Fruit fly (Drosophila melanogaster) whole organism, embryonic: ENCODE results near the gene wda.

ENCODE experiments used
- Adf1 ChIP-seq: fragments of 200-800 bp; sonication (Bioruptor generic); IDR thresholded peaks from 2 replicates; pipeline ENCODE4 v1.3.6; 2022; ENCODE audit warnings: missing biosample characterization, missing genetic modification characterization
- Antp ChIP-seq: fragments of 200-800 bp; sonication (Bioruptor generic); optimal IDR thresholded peaks from 3 replicates; lab custom pipeline; 2016; ENCODE audit warnings: missing biosample characterization, missing genetic modification characterization
- BtbVII ChIP-seq: fragments of 200-800 bp; sonication (Bioruptor generic); optimal IDR thresholded peaks from 3 replicates; lab custom pipeline; 2017; ENCODE audit warnings: missing biosample characterization, mild to moderate bottlenecking, missing genetic modification characterization
- CG11695 ChIP-seq: fragments of 200-800 bp; sonication (Bioruptor generic); IDR thresholded peaks from 3 replicates; pipeline ENCODE4 v1.3.6; 2022; ENCODE audit warnings: missing biosample characterization, missing genetic modification characterization
- CG13894 ChIP-seq: fragments of 200-800 bp; sonication (Bioruptor generic); optimal IDR thresholded peaks from 3 replicates; lab custom pipeline; 2018; ENCODE audit warnings: missing biosample characterization, mild to moderate bottlenecking, missing genetic modification characterization, moderate library complexity
- CG1647 ChIP-seq: fragments of 200-800 bp; sonication (Bioruptor generic); optimal IDR thresholded peaks from 3 replicates; lab custom pipeline; 2016; ENCODE audit warnings: missing biosample characterization, missing genetic modification characterization
- CG17186 ChIP-seq: fragments of 200-800 bp; sonication (Bioruptor generic); optimal IDR thresholded peaks from 3 replicates; lab custom pipeline; 2017; ENCODE audit warnings: missing biosample characterization, missing genetic modification reagents, missing genetic modification characterization
- CG2712 ChIP-seq: fragments of 200-800 bp; optimal IDR thresholded peaks from 3 replicates; lab custom pipeline; 2019; ENCODE audit warnings: missing biosample characterization, mild to moderate bottlenecking, missing genetic modification characterization, moderate library complexity
- CG3281 ChIP-seq: fragments of 200-800 bp; sonication (Bioruptor generic); optimal IDR thresholded peaks from 3 replicates; lab custom pipeline; 2017; ENCODE audit warnings: missing biosample characterization, mild to moderate bottlenecking, missing genetic modification characterization
- CG34376 ChIP-seq: fragments of 200-800 bp; sonication (Bioruptor generic); optimal IDR thresholded peaks from 2 replicates; lab custom pipeline; 2018; ENCODE audit warnings: missing biosample characterization, mild to moderate bottlenecking, missing genetic modification characterization
- CG3847 ChIP-seq: fragments of 200-800 bp; sonication (Bioruptor generic); IDR thresholded peaks from 2 replicates; pipeline ENCODE4 v1.3.6; 2022; ENCODE audit warnings: missing biosample characterization, missing genetic modification characterization
- CG6813 ChIP-seq: fragments of 200-800 bp; sonication (Bioruptor generic); optimal IDR thresholded peaks from 2 replicates; lab custom pipeline; 2017; ENCODE audit warnings: missing biosample characterization, missing genetic modification characterization, mild to moderate bottlenecking, moderate library complexity, missing genetic modification reagents
- CG8290 ChIP-seq, 3 experiments: fragments of 200-800 bp; sonication (Bioruptor generic); optimal IDR thresholded peaks; 2 replicates each; lab custom pipeline; 2016 to 2019; ENCODE audit warnings: missing biosample characterization in 3 of 3, missing genetic modification characterization in 3 of 3, mild to moderate bottlenecking in 2 of 3, moderate library complexity in 1 of 3
- CG9817 ChIP-seq: fragments of 200-800 bp; sonication (Bioruptor generic); optimal IDR thresholded peaks from 2 replicates; lab custom pipeline; 2018; ENCODE audit warnings: missing biosample characterization, mild to moderate bottlenecking, missing genetic modification characterization, moderate library complexity
- Dad ChIP-seq: fragments of 200-800 bp; sonication (Bioruptor generic); optimal IDR thresholded peaks from 3 replicates; lab custom pipeline; 2016; ENCODE audit warnings: missing biosample characterization, missing genetic modification characterization
- Drgx ChIP-seq: fragments of 200-800 bp; sonication (Bioruptor generic); IDR thresholded peaks from 2 replicates; pipeline ENCODE4 v1.3.6; 2022; ENCODE audit warnings: missing biosample characterization, missing genetic modification characterization
- Ets65A ChIP-seq: fragments of 200-800 bp; sonication (Bioruptor generic); peaks from one replicate; lab custom pipeline; 2016; ENCODE audit warnings: missing biosample characterization, missing genetic modification characterization
- Fer1 ChIP-seq: fragments of 200-800 bp; sonication (Bioruptor generic); optimal IDR thresholded peaks from 2 replicates; lab custom pipeline; 2017; ENCODE audit warnings: missing biosample characterization, mild to moderate bottlenecking, missing genetic modification characterization
- GATAe ChIP-seq: fragments of 200-800 bp; sonication (Bioruptor generic); conservative IDR thresholded peaks from 2 replicates; pipeline ENCODE4 v1.3.6; 2022; ENCODE audit warnings: missing biosample characterization, missing genetic modification characterization
- Nf-YC ChIP-seq: fragments of 200-800 bp; optimal IDR thresholded peaks from 3 replicates; lab custom pipeline; 2019; ENCODE audit warnings: missing biosample characterization, mild to moderate bottlenecking, missing genetic modification characterization, moderate library complexity
- Optix ChIP-seq: fragments of 200-800 bp; sonication (Bioruptor generic); IDR thresholded peaks from 3 replicates; pipeline ENCODE4 v1.3.6; 2022; ENCODE audit warnings: missing biosample characterization, missing genetic modification characterization
- Ptx1 ChIP-seq: fragments of 200-800 bp; sonication (Bioruptor generic); IDR thresholded peaks from 2 replicates; pipeline ENCODE4 v1.3.6; 2022; ENCODE audit warnings: missing biosample characterization, missing genetic modification characterization
- Six4 ChIP-seq: fragments of 200-800 bp; sonication (Bioruptor generic); optimal IDR thresholded peaks from 2 replicates; lab custom pipeline; 2016; ENCODE audit warnings: missing biosample characterization, missing genetic modification characterization
- Vsx1 ChIP-seq: fragments of 200-800 bp; sonication (Bioruptor generic); optimal IDR thresholded peaks from 2 replicates; lab custom pipeline; 2017; ENCODE audit warnings: missing biosample characterization, mild to moderate bottlenecking, missing genetic modification characterization, missing genetic modification reagents
- Xrp1 ChIP-seq: fragments of 200-800 bp; sonication (Bioruptor generic); IDR thresholded peaks from 2 replicates; pipeline ENCODE4 v1.3.6; 2022; ENCODE audit warnings: missing biosample characterization, missing genetic modification characterization
- amos ChIP-seq: fragments of 200-800 bp; sonication (Bioruptor generic); IDR thresholded peaks from 2 replicates; pipeline ENCODE4 v1.3.6; 2022; ENCODE audit warnings: missing biosample characterization, missing genetic modification characterization; ENCODE audit not compliant: partially characterized antibody
- chinmo ChIP-seq: fragments of 200-800 bp; sonication (Bioruptor generic); IDR thresholded peaks from 4 replicates; pipeline ENCODE4 v1.3.6; 2022; ENCODE audit warnings: missing biosample characterization, missing genetic modification characterization; ENCODE audit not compliant: partially characterized antibody
- crol ChIP-seq: fragments of 200-800 bp; sonication (Bioruptor generic); IDR thresholded peaks from 2 replicates; pipeline ENCODE4 v1.3.6; 2022; ENCODE audit warnings: missing biosample characterization, missing genetic modification characterization
- cwo ChIP-seq: fragments of 200-800 bp; sonication (Bioruptor generic); optimal IDR thresholded peaks from 3 replicates; lab custom pipeline; 2017; ENCODE audit warnings: missing biosample characterization, missing genetic modification characterization, mild to moderate bottlenecking, moderate library complexity, missing genetic modification reagents
- dysf ChIP-seq: fragments of 200-800 bp; sonication (Bioruptor generic); IDR thresholded peaks from 3 replicates; pipeline ENCODE4 v1.3.6; 2022; ENCODE audit warnings: missing biosample characterization, missing genetic modification characterization
- exex ChIP-seq: fragments of 200-800 bp; sonication (Bioruptor generic); optimal IDR thresholded peaks from 4 replicates; lab custom pipeline; 2018; ENCODE audit warnings: missing biosample characterization, mild to moderate bottlenecking, missing genetic modification characterization, moderate library complexity
- gem ChIP-seq: fragments of 200-800 bp; sonication (Bioruptor generic); optimal IDR thresholded peaks from 2 replicates; lab custom pipeline; 2019; ENCODE audit warnings: missing biosample characterization, mild to moderate bottlenecking, missing genetic modification characterization, moderate library complexity
- grau ChIP-seq: fragments of 200-800 bp; optimal IDR thresholded peaks from 3 replicates; lab custom pipeline; 2019; ENCODE audit warnings: missing biosample characterization, mild to moderate bottlenecking, missing genetic modification characterization, moderate library complexity
- grn ChIP-seq: fragments of 200-800 bp; sonication (Bioruptor generic); optimal IDR thresholded peaks from 3 replicates; lab custom pipeline; 2017; ENCODE audit warnings: missing biosample characterization, missing genetic modification characterization
- her ChIP-seq: fragments of 200-800 bp; sonication (Bioruptor generic); optimal IDR thresholded peaks from 2 replicates; lab custom pipeline; 2016; ENCODE audit warnings: missing biosample characterization, missing genetic modification characterization
- hkb ChIP-seq, 2 experiments: fragments of 200-800 bp in 1 of 2; fragments of >200 bp in 1 of 2; sonication (Bioruptor generic) in 1 of 2; IDR thresholded peaks in 1 of 2; optimal IDR thresholded peaks in 1 of 2; 2 replicates each; pipeline versions ENCODE4 v1.3.6 to Lab custom; 2017 to 2022; ENCODE audit warnings: missing biosample characterization in 1 of 2, missing genetic modification characterization in 1 of 2
- jigr1 ChIP-seq: fragments of 200-800 bp; sonication (Bioruptor generic); IDR thresholded peaks from 3 replicates; pipeline ENCODE4 v1.3.6; 2022; ENCODE audit warnings: missing biosample characterization, missing genetic modification characterization
- lilli ChIP-seq: fragments of 200-800 bp; sonication (Bioruptor generic); optimal IDR thresholded peaks from 3 replicates; lab custom pipeline; 2016; ENCODE audit warnings: missing biosample characterization, missing genetic modification characterization
- mam ChIP-seq: fragments of 200-800 bp; sonication (Bioruptor generic); optimal IDR thresholded peaks from 3 replicates; lab custom pipeline; 2016; ENCODE audit warnings: missing biosample characterization, missing genetic modification characterization
- nmo ChIP-seq: fragments of 200-800 bp; sonication (Bioruptor generic); optimal IDR thresholded peaks from 2 replicates; lab custom pipeline; 2018; ENCODE audit warnings: missing biosample characterization, mild to moderate bottlenecking, missing genetic modification characterization, moderate library complexity
- pan ChIP-seq, 4 experiments: fragments of >200 bp in 3 of 4; fragments of 200-800 bp in 1 of 4; sonication (Bioruptor generic) in 1 of 4; optimal IDR thresholded peaks in 3 of 4; IDR thresholded peaks in 1 of 4; 2 replicates each; pipeline versions ENCODE4 v1.3.6 to Lab custom; 2017 to 2022; ENCODE audit warnings: missing biosample characterization in 2 of 4, missing genetic modification characterization in 2 of 4, mixed read lengths in 1 of 4
- phol ChIP-seq: fragments of 200-800 bp; sonication (Bioruptor generic); optimal IDR thresholded peaks from 3 replicates; lab custom pipeline; 2018; ENCODE audit warnings: missing biosample characterization, mild to moderate bottlenecking, missing genetic modification characterization, moderate library complexity
- ranshi ChIP-seq: fragments of 200-800 bp; sonication (Bioruptor generic); IDR thresholded peaks from 2 replicates; pipeline ENCODE4 v1.3.6; 2022; ENCODE audit warnings: missing biosample characterization, missing genetic modification characterization
- so ChIP-seq: fragments of 200-800 bp; sonication (Bioruptor generic); IDR thresholded peaks from 3 replicates; pipeline ENCODE4 v1.3.6; 2022; ENCODE audit warnings: missing biosample characterization, missing genetic modification characterization
- sob ChIP-seq: fragments of 200-800 bp; sonication (Bioruptor generic); IDR thresholded peaks from 2 replicates; pipeline ENCODE4 v1.3.6; 2022; ENCODE audit warnings: missing biosample characterization, missing genetic modification characterization
- stc ChIP-seq: fragments of 200-800 bp; sonication (Bioruptor generic); IDR thresholded peaks from 2 replicates; pipeline ENCODE4 v1.3.6; 2022; ENCODE audit warnings: missing biosample characterization, missing genetic modification characterization

wda gene

dm6 chr3R:23210243-23211215, 47.4 kb downstream of the wda start (continued):
- TF ChIP-seq stc (0 out of 2 replicates have a peak, but pooled peaks have one; percentile 17), CG8290 (GFP tag; optimal IDR thresholded peaks at IDR 0.05; lab: Kevin White, UChicago) (no peak), CG8290 (tag; optimal IDR thresholded peaks at IDR 0.05; lab: Kevin White, UChicago) (peak in 1 of 2 experiments; percentile 52), CG3281 (GFP tag; lab: Kevin White, UChicago) (peak; percentile 30), dysf (GFP tag; lab: Robert Waterston, UW) (peak; percentile 58), CG6813 (GFP tag; lab: Kevin White, UChicago) (no peak), hkb (optimal IDR thresholded peaks at IDR 0.05; lab: Kevin White, UChicago) (no peak), hkb (GFP tag; IDR thresholded peaks at IDR 0.05; lab: Robert Waterston, UW) (peak; percentile 41), grau (tag; lab: Kevin White, UChicago) (peak; percentile 43), crol (peak; percentile 84), her (peak; percentile 15), BtbVII (GFP tag; lab: Kevin White, UChicago) (peak; percentile 9), chinmo (GFP tag; lab: Robert Waterston, UW) (0 out of 4 replicates have a peak, but pooled peaks have one; percentile 10), sob (GFP tag; lab: Robert Waterston, UW) (peak; percentile 49), Ptx1 (GFP tag; lab: Robert Waterston, UW) (peak; percentile 37; the same call in 1 of the 2 replicates), Nf-YC (tag; lab: Kevin White, UChicago) (peak; percentile 85), mam (peak; percentile 35), ranshi (no peak), Six4 (GFP tag; lab: Kevin White, UChicago) (peak; percentile 17), grn (peak; percentile 60), gem (tag; lab: Kevin White, UChicago) (peak; percentile 38), nmo (GFP tag; lab: Kevin White, UChicago) (peak; percentile 10), CG34376 (peak; percentile 95), amos (GFP tag; lab: Robert Waterston, UW) (no peak), CG17186 (GFP tag; lab: Kevin White, UChicago) (no peak), jigr1 (no peak), CG1647 (GFP tag; lab: Kevin White, UChicago) (no peak), cwo (GFP tag; lab: Kevin White, UChicago) (peak; percentile 27), exex (tag; lab: Kevin White, UChicago) (peak; percentile 75), phol (peak; percentile 7), CG3847 (peak; percentile 24; the same call in 1 of the 2 replicates), Drgx (GFP tag; lab: Robert Waterston, UW) (no peak), CG2712 (tag; lab: Kevin White, UChicago) (peak; percentile 18), lilli (GFP tag; lab: Kevin White, UChicago) (peak; percentile 21), Ets65A (GFP tag; lab: Kevin White, UChicago) (peak; percentile 2), CG9817 (no peak), Vsx1 (GFP tag; lab: Kevin White, UChicago) (peak; percentile 38), Fer1 (GFP tag; lab: Kevin White, UChicago) (peak; percentile 16), CG13894 (no peak), pan (optimal IDR thresholded peaks at IDR 0.05; lab: Kevin White, UChicago) (no peak), pan (GFP tag; optimal IDR thresholded peaks at IDR 0.05 in 1 of 2, IDR thresholded peaks at IDR 0.05 in 1 of 2) (peak in 1 of 2 experiments; percentile 40), so (GFP tag; lab: Robert Waterston, UW) (0 out of 3 replicates have a peak, but pooled peaks have one; percentile 41), Antp (GFP tag; lab: Kevin White, UChicago) (peak; percentile 8), GATAe (GFP tag; lab: Robert Waterston, UW) (peak; percentile 50), Optix (GFP tag; lab: Robert Waterston, UW) (no peak), Xrp1 (0 out of 2 replicates have a peak, but pooled peaks have one; percentile 9), Adf1 (GFP tag; lab: Robert Waterston, UW) (peak; percentile 47; the same call in 1 of the 2 replicates), CG11695 (GFP tag; lab: Robert Waterston, UW) (0 out of 3 replicates have a peak, but pooled peaks have one; percentile 43), Dad (GFP tag; lab: Kevin White, UChicago) (no peak)
